Fruit fly (Drosophila melanogaster): ENCODE data around the gene S-Lap1.

The S-Lap1 gene

DNA sequence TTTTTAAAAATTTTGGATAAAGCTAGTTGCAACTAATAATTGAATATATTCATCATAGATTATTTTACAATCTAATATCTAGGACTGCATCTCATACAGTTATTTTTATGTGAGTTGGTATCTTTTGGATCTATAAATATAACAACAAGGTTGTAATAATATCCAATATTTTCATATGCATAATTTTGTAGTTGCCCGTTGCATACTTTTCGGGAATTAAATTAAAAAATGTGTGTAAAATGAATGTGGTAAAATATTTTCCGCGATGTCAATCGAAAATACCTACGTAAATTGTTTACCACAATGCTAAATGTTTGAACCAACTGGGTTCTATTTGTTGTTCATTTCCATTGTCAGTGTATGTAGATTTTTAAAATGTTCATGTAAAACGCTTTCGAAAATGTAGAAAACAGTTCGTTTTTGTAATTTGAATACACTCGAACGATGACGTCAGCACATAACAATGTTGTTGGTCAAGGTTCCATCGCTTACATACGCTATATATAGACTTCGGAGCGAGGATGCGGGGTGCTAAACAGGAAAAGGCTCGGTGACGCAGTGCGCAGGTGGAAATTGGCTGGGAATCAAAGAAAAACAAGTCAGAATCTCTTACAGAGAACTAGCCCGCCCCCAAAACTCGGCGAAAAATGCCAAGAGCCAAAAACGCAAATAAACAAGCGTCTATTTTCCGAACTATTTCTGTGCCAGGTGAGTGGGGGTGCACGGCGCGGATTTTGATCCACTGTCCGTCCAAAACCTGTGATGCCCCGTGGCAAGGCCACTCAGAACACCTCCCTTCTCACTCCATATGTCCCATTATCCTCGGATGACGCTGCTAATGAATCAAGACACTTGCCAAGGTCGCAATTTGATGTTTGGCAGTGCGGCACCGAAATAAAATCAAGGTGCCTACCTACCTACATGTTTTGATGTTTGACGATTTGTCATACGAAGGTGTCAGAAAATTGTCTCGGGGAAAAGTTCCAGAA lies 11.1 kb downstream of the S-Lap1 start (continued):
- no peak for TF ChIP-seq CG6765 (GFP tag; optimal IDR thresholded peaks at IDR 0.05)
- TF ChIP-seq CG16813 (GFP tag; IDR thresholded peaks at IDR 0.05; ENCODE audit: partially characterized antibody): peak; percentile 49; the same call in 2 of the 3 replicates
- TF ChIP-seq CG14441 (GFP tag; IDR thresholded peaks at IDR 0.05): no peak
- TF ChIP-seq Aef1 (GFP tag; IDR thresholded peaks at IDR 0.05): no peak
- no peak for TF ChIP-seq Hr51 (GFP tag; optimal IDR thresholded peaks at IDR 0.05)
- no peak for TF ChIP-seq nerfin-1 (tag; optimal IDR thresholded peaks at IDR 0.05)
- TF ChIP-seq NfI (GFP tag; optimal IDR thresholded peaks at IDR 0.05): no peak
- TF ChIP-seq pfk (GFP tag; optimal IDR thresholded peaks at IDR 0.05): no peak
- no peak for TF ChIP-seq Sox100B (GFP tag; optimal IDR thresholded peaks at IDR 0.05)
- no peak for TF ChIP-seq CG4328 (GFP tag; optimal IDR thresholded peaks at IDR 0.05)
- TF ChIP-seq Med (GFP tag): peak; percentile 26
- no peak for TF ChIP-seq tap (tag; optimal IDR thresholded peaks at IDR 0.05)
- peak; percentile 41 for TF ChIP-seq kay (GFP tag; optimal IDR thresholded peaks at IDR 0.05)
- no peak for TF ChIP-seq CG15601 (tag; optimal IDR thresholded peaks at IDR 0.05)
- no peak for TF ChIP-seq lmd (GFP tag; IDR thresholded peaks at IDR 0.05)
- TF ChIP-seq Xbp1 (GFP tag; optimal IDR thresholded peaks at IDR 0.05): no peak
- no peak for TF ChIP-seq CG32767 (GFP tag; IDR thresholded peaks at IDR 0.05)
- TF ChIP-seq CG10274 (GFP tag; optimal IDR thresholded peaks at IDR 0.05): no peak
- TF ChIP-seq CG10654 (GFP tag; optimal IDR thresholded peaks at IDR 0.05): no peak
- no peak for TF ChIP-seq klu (GFP tag; IDR thresholded peaks at IDR 0.05)
- TF ChIP-seq CG10321 (GFP tag; IDR thresholded peaks at IDR 0.05): no peak
- no peak for TF ChIP-seq CG16815 (GFP tag; optimal IDR thresholded peaks at IDR 0.05)
- TF ChIP-seq HmgZ (tag; optimal IDR thresholded peaks at IDR 0.05): peak; percentile 18
- TF ChIP-seq CG8388 (GFP tag; optimal IDR thresholded peaks at IDR 0.05): no peak
- TF ChIP-seq CG7357 (GFP tag; IDR thresholded peaks at IDR 0.05): no peak
- TF ChIP-seq pum (GFP tag; optimal IDR thresholded peaks at IDR 0.05): no peak
- no peak for TF ChIP-seq fru (optimal IDR thresholded peaks at IDR 0.05)
- TF ChIP-seq stc (GFP tag; IDR thresholded peaks at IDR 0.05): 0 out of 2 replicates have a peak, but pooled peaks have one; percentile 40
- TF ChIP-seq cas (GFP tag; IDR thresholded peaks at IDR 0.05): no peak
- no peak for TF ChIP-seq wdn (GFP tag; IDR thresholded peaks at IDR 0.05)
- no peak for TF ChIP-seq pho (GFP tag; optimal IDR thresholded peaks at IDR 0.05)
- peak; percentile 71 for TF ChIP-seq ftz-f1 (GFP tag; optimal IDR thresholded peaks at IDR 0.05)
- TF ChIP-seq Dip3 (GFP tag; optimal IDR thresholded peaks at IDR 0.05): no peak
- TF ChIP-seq btn (GFP tag; optimal IDR thresholded peaks at IDR 0.05): no peak
- TF ChIP-seq CG15073 (GFP tag; optimal IDR thresholded peaks at IDR 0.05): no peak
- no peak for TF ChIP-seq BEAF-32 (GFP tag; optimal IDR thresholded peaks at IDR 0.05)
- no peak for TF ChIP-seq Dfd (GFP tag; optimal IDR thresholded peaks at IDR 0.05)
- no peak for TF ChIP-seq sim (GFP tag; IDR thresholded peaks at IDR 0.05)
- TF ChIP-seq Myb (GFP tag; optimal IDR thresholded peaks at IDR 0.05): peak; percentile 46
- TF ChIP-seq MTF-1 (GFP tag; optimal IDR thresholded peaks at IDR 0.05; ENCODE audit: borderline replicate concordance): no peak
- TF ChIP-seq Pdp1 (GFP tag; optimal IDR thresholded peaks at IDR 0.05): peak in 1 of 2 experiments; percentile 31
- no peak for TF ChIP-seq ind (GFP tag; optimal IDR thresholded peaks at IDR 0.05)
- no peak for TF ChIP-seq CG4424 (GFP tag; optimal IDR thresholded peaks at IDR 0.05)
- TF ChIP-seq Hmx (GFP tag; optimal IDR thresholded peaks at IDR 0.05): no peak
- TF ChIP-seq nerfin-2 (GFP tag; IDR thresholded peaks at IDR 0.05; ENCODE audit: partially characterized antibody): no peak
- TF ChIP-seq CG7786 (GFP tag; optimal IDR thresholded peaks at IDR 0.05): no peak
- TF ChIP-seq CrebB (tag; optimal IDR thresholded peaks at IDR 0.05): no peak
- TF ChIP-seq trem (tag; optimal IDR thresholded peaks at IDR 0.05): peak; percentile 17
- TF ChIP-seq insv (GFP tag; optimal IDR thresholded peaks at IDR 0.05): no peak

All from whole organism, embryonic.